Worm (Caenorhabditis elegans) whole organism, young adult: ENCODE data around the gene F48B9.3.

Source experiments
- C06A6.2 ChIP-seq: fragments of 200-800 bp; sonication (Bioruptor generic); conservative IDR thresholded peaks from 2 replicates; pipeline ENCODE4 v1.3.6; 2022; ENCODE audit warnings: missing genetic modification characterization, missing compliant biosample characterization
- F33H1.4 ChIP-seq: fragments of 200-800 bp; sonication (Bioruptor generic); IDR thresholded peaks from 2 replicates; pipeline ENCODE4 v1.3.6; 2022; ENCODE audit warnings: missing genetic modification reagents, missing genetic modification characterization, missing compliant biosample characterization
- ama-1 ChIP-seq, 3 experiments: fragments of 150-350 bp in 1 of 3; sonication (generic microtip) in 2 of 3; optimal IDR thresholded peaks; 2 replicates each; lab custom pipeline; 2014 to 2018; ENCODE audit warnings: missing biosample characterization in 2 of 3, missing genetic modification characterization in 2 of 3, missing genetic modification reagents in 2 of 3
- efl-1 ChIP-seq: fragments of 150-350 bp; optimal IDR thresholded peaks from 2 replicates; lab custom pipeline; 2014; ENCODE audit warnings: missing biosample characterization, missing genetic modification reagents, missing genetic modification characterization
- lin-35 ChIP-seq, 3 experiments: fragments of 150-350 bp in 2 of 3; sonication (generic microtip) in 1 of 3; optimal IDR thresholded peaks; 2 replicates each; lab custom pipeline; 2014 to 2018; ENCODE audit warnings: missing biosample characterization in 3 of 3, missing genetic modification characterization in 3 of 3, missing genetic modification reagents in 3 of 3
- lin-40 ChIP-seq: sonication (generic microtip); optimal IDR thresholded peaks from 2 replicates; lab custom pipeline; 2016; ENCODE audit warnings: missing genetic modification characterization, mild to moderate bottlenecking, missing compliant biosample characterization, missing genotype, missing genetic modification reagents
- lir-1 ChIP-seq: fragments of 200-800 bp; sonication (Bioruptor generic); conservative IDR thresholded peaks from 2 replicates; pipeline ENCODE4 v1.3.6; 2022; ENCODE audit warnings: missing genetic modification reagents, missing genetic modification characterization, missing compliant biosample characterization
- madf-6 ChIP-seq: fragments of 200-800 bp; sonication (Bioruptor generic); IDR thresholded peaks from 2 replicates; pipeline ENCODE4 v1.3.6; 2022; ENCODE audit warnings: missing genetic modification reagents, missing genetic modification characterization, missing compliant biosample characterization
- pha-4 ChIP-seq: fragments of 150-350 bp; sonication (generic microtip); optimal IDR thresholded peaks from 2 replicates; lab custom pipeline; 2014; ENCODE audit warnings: missing biosample characterization, missing genetic modification reagents, missing genetic modification characterization
- unc-130 ChIP-seq: sonication (generic microtip); optimal IDR thresholded peaks from 2 replicates; lab custom pipeline; 2016; ENCODE audit warnings: missing genetic modification reagents, missing genetic modification characterization, missing compliant biosample characterization
- unc-62 ChIP-seq: fragments of 150-350 bp; optimal IDR thresholded peaks from 2 replicates; lab custom pipeline; 2014; ENCODE audit warnings: missing biosample characterization, missing genetic modification reagents, missing genetic modification characterization
- xnd-1 ChIP-seq: sonication (generic microtip); optimal IDR thresholded peaks from 2 replicates; lab custom pipeline; 2016; ENCODE audit warnings: missing genotype, missing genetic modification reagents, missing genetic modification characterization, missing compliant biosample characterization
- ztf-22 ChIP-seq: fragments of 200-800 bp; sonication (Bioruptor generic); optimal IDR thresholded peaks from 2 replicates; lab custom pipeline; 2018; ENCODE audit warnings: mild to moderate bottlenecking, missing genetic modification characterization, moderate library complexity, missing compliant biosample characterization

DNA sequence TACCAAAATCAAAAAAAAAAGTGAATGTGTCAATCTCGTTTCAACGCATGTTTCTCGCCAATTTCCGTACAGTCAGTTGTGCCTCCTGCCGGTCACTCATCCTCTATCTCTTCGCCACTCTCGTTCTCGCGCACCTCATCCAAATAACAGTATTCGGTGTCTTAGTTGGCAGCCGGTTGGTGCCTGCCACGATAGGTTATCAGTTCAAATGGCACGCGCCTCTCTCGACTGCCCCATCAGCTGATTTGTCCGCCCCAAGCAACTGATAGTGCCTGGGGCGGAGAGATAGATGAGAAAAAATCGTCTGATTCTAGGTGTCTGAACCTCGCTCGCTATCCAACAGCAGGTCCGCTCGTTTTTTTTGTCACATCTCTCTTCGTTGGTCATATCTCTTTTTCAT is 50.3 kb downstream of the F48B9.3 start:
- no peak for TF ChIP-seq madf-6 (GFP tag; lab: Robert Waterston, UW)
- no peak for TF ChIP-seq unc-62
- no peak for TF ChIP-seq lin-35 (GFP tag; optimal IDR thresholded peaks at IDR 0.05; lab: Kevin White, UChicago)
- no peak for TF ChIP-seq lin-40 (tag; lab: Kevin White, UChicago)
- TF ChIP-seq lir-1, result no peak
- TF ChIP-seq C06A6.2 (GFP tag; lab: Robert Waterston, UW), result no peak; the same call in 1 of the 2 replicates
- no peak for TF ChIP-seq efl-1 (GFP tag; lab: Kevin White, UChicago)
- no peak for TF ChIP-seq ama-1 (optimal IDR thresholded peaks at IDR 0.05; lab: Kevin White, UChicago)
- TF ChIP-seq ama-1 (GFP tag; optimal IDR thresholded peaks at IDR 0.05; lab: Kevin White, UChicago), result no peak
- TF ChIP-seq unc-130, result no peak
- TF ChIP-seq xnd-1 (tag; lab: Kevin White, UChicago), result no peak
- no peak for TF ChIP-seq F33H1.4 (GFP tag; lab: Robert Waterston, UW)
- TF ChIP-seq pha-4 (tag; lab: Kevin White, UChicago), result no peak
- TF ChIP-seq ztf-22 (GFP tag; lab: Kevin White, UChicago), result peak; percentile 60
